Worm (Caenorhabditis elegans) whole organism, L2 larva: ENCODE measurements around the gene C06A8.8.

Experiments
- F13H6.1 ChIP-seq: sonication (generic microtip); optimal IDR thresholded peaks from 2 replicates; lab custom pipeline; 2016; ENCODE audit warnings: missing genetic modification characterization, missing compliant biosample characterization
- R02D3.7 ChIP-seq: fragments of 150-350 bp; optimal IDR thresholded peaks from 2 replicates; lab custom pipeline; 2014; ENCODE audit warnings: missing biosample characterization, missing genetic modification characterization
- ZK546.5 ChIP-seq: sonication (generic microtip); optimal IDR thresholded peaks from 2 replicates; lab custom pipeline; 2017; ENCODE audit warnings: missing biosample characterization, missing genetic modification characterization
- aly-2 ChIP-seq: fragments of 150-350 bp; optimal IDR thresholded peaks from 2 replicates; lab custom pipeline; 2014; ENCODE audit warnings: missing biosample characterization, missing genetic modification characterization
- blmp-1 ChIP-seq: sonication (generic microtip); optimal IDR thresholded peaks from 2 replicates; lab custom pipeline; 2017; ENCODE audit warnings: missing genetic modification characterization, mild to moderate bottlenecking, missing compliant biosample characterization, antibody characterized with exemption, moderate library complexity; ENCODE audit not compliant: insufficient read depth
- ceh-82 ChIP-seq: fragments of 150-350 bp; optimal IDR thresholded peaks from 2 replicates; lab custom pipeline; 2014; ENCODE audit warnings: missing biosample characterization, missing genetic modification characterization
- mdl-1 ChIP-seq, 2 experiments: fragments of 150-350 bp in 1 of 2; sonication (generic microtip) in 1 of 2; optimal IDR thresholded peaks; 2 replicates each; lab custom pipeline; 2017; ENCODE audit warnings: missing biosample characterization in 2 of 2, missing genetic modification characterization in 2 of 2
- nhr-11 ChIP-seq: fragments of 150-350 bp; optimal IDR thresholded peaks from 2 replicates; lab custom pipeline; 2014; ENCODE audit warnings: missing biosample characterization, missing genetic modification characterization
- nhr-12 ChIP-seq: fragments of 150-350 bp; optimal IDR thresholded peaks from 2 replicates; lab custom pipeline; 2014; ENCODE audit warnings: missing biosample characterization, missing genetic modification characterization
- nhr-237 ChIP-seq: fragments of 150-350 bp; optimal IDR thresholded peaks from 2 replicates; lab custom pipeline; 2014; ENCODE audit warnings: missing biosample characterization, missing genetic modification characterization
- snpc-4 ChIP-seq: fragments of 150-350 bp; optimal IDR thresholded peaks from 2 replicates; lab custom pipeline; 2014; ENCODE audit warnings: missing biosample characterization, missing genetic modification characterization
- unc-39 ChIP-seq: fragments of 150-350 bp; optimal IDR thresholded peaks from 2 replicates; lab custom pipeline; 2014; ENCODE audit warnings: missing biosample characterization, missing genetic modification characterization
- ztf-4 ChIP-seq: fragments of 150-350 bp; optimal IDR thresholded peaks from 2 replicates; lab custom pipeline; 2014; ENCODE audit warnings: missing biosample characterization, missing genetic modification characterization

DNA sequence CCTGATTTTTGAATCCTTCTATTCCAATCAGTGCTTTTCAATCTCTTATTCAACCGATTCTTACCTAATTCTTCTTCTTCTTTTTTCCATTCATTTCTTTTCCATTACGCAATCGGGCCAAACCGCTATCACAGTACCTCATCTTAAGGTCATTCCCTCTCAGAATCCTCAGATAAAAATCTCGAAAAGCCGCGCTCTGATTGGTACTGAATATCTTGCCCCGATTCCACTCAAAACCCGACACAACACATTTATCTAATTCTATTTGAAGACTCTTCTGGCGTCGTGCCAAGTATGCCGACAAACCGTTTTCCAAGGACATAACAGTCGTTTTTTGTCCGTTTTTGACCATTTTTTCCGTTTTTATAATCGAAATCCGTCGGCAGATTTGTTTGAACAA, 30.1 kb upstream of the C06A8.8 start:
- no peak for TF ChIP-seq R02D3.7 (tag; lab: Kevin White, UChicago)
- TF ChIP-seq ceh-82 (tag; lab: Kevin White, UChicago): no peak
- TF ChIP-seq mdl-1 (tag; optimal IDR thresholded peaks at IDR 0.05; lab: Kevin White, UChicago): no peak
- TF ChIP-seq snpc-4 (tag; lab: Kevin White, UChicago): no peak
- TF ChIP-seq nhr-237 (tag; lab: Kevin White, UChicago): no peak
- TF ChIP-seq ztf-4 (tag; lab: Kevin White, UChicago): no peak
- TF ChIP-seq aly-2 (tag; lab: Kevin White, UChicago): no peak
- no peak for TF ChIP-seq F13H6.1
- TF ChIP-seq ZK546.5 (tag; lab: Kevin White, UChicago): no peak
- no peak for TF ChIP-seq unc-39 (tag; lab: Kevin White, UChicago)
- TF ChIP-seq nhr-11 (tag; lab: Kevin White, UChicago): no peak
- no peak for TF ChIP-seq blmp-1 (tag; lab: Kevin White, UChicago)
- TF ChIP-seq nhr-12: no peak
